Worm (Caenorhabditis elegans): ENCODE data around the gene mrps-26.
A peak's percentile ranks its signal among the peaks of the same experiment; 100 is the strongest.

mrps-26 gene

DNA sequence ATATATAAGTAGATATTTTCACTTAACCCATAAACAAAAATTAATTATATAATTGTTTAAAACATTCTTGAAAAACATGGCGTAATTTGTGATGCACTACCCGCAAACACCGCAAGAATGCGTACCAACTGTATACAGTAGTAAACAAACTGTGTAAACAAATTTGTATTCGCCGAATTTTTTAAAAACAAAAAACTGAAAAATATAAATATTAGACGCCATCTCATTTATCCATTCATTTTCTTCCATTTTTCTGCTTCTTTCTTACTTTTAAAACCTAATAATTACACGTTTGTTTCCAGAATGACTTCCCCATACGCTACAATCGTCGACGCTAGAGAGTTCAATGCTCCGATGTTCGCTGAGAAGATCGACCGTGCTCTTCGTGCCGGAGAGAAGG lies 9.1 kb upstream of the mrps-26 start, which contains the start of gene nex-1:
TSS of gene nex-1 (plus strand) at position 301 of the 400 bp plus-strand sequence.
- TF ChIP-seq flt-1 (GFP tag; IDR thresholded peaks at IDR 0.05) (no peak), pes-1 (GFP tag; IDR thresholded peaks at IDR 0.05) (no peak), ceh-13 (GFP tag; optimal IDR thresholded peaks at IDR 0.05) (no peak), hmg-4 (GFP tag; optimal IDR thresholded peaks at IDR 0.05) (no peak), tbx-37 (GFP tag; conservative IDR thresholded peaks at IDR 0.05) (no peak), ets-7 (tag; optimal IDR thresholded peaks at IDR 0.05) (no peak), F13C5.2 (tag; optimal IDR thresholded peaks at IDR 0.05) (no peak), scrt-1 (GFP tag; IDR thresholded peaks at IDR 0.05) (no peak), aly-1 (tag; optimal IDR thresholded peaks at IDR 0.05) (no peak), hnd-1 (tag; optimal IDR thresholded peaks at IDR 0.05) (no peak), B0310.2 (tag; optimal IDR thresholded peaks at IDR 0.05) (no peak), ama-1 (optimal IDR thresholded peaks at IDR 0.05) (no peak), tbx-11 (GFP tag; IDR thresholded peaks at IDR 0.05) (no peak)

DNA sequence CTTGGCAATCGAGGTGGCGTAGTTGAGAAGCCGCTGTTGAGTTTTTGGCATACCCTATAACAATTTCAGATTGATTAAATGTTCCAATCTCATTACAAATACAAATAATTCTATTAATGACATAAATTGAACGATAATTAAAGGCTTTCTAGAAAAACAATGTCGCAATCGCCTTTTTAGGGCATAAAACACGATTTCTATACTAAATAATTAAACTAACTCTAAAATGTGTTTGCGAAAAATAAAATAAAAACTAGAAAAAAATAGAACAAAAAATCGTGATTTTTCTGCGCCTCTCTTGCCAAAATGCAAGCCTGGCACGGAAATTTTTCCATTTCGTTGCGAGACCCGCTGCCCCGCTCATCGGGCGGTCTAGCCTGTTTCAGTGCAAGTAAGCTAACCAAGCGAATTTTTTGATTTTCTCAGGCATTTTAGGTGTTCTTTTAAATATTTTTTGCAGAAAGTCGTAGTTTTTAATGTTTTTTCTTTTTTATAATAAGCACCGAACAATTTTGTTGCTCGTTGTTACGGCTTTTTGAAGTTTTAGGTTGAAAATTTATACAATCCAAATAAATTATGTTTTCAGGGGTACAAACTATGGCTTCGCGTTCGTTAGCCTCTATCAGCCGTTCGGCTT lies 6.5 kb upstream of the mrps-26 start, which contains the start of the genes C34E10.12, C34E10.10 and atp-2:
TSS of gene C34E10.12 (minus strand) at position 51 of the 637 bp plus-strand sequence.
TSS of gene C34E10.10 (minus strand) at position 54 of the 637 bp plus-strand sequence.
TSS of gene atp-2 (plus strand) at position 587 of the 637 bp plus-strand sequence.
- TF ChIP-seq tbx-37 (GFP tag; conservative IDR thresholded peaks at IDR 0.05) (no peak), ama-1 (optimal IDR thresholded peaks at IDR 0.05) (no peak), hmg-4 (GFP tag; optimal IDR thresholded peaks at IDR 0.05) (peak; percentile 14), pes-1 (GFP tag; IDR thresholded peaks at IDR 0.05) (peak; percentile 51; the same call in 1 of the 2 replicates), hmbx-1 (tag; optimal IDR thresholded peaks at IDR 0.05) (no peak), sea-1 (GFP tag; conservative IDR thresholded peaks at IDR 0.05) (no peak), F13C5.2 (tag; optimal IDR thresholded peaks at IDR 0.05) (peak; percentile 75), tbx-11 (GFP tag; IDR thresholded peaks at IDR 0.05) (no peak), aly-1 (tag; optimal IDR thresholded peaks at IDR 0.05) (no peak), ceh-13 (GFP tag; optimal IDR thresholded peaks at IDR 0.05) (no peak), scrt-1 (GFP tag; IDR thresholded peaks at IDR 0.05) (no peak), tra-4 (tag; optimal IDR thresholded peaks at IDR 0.05) (no peak), hnd-1 (tag; optimal IDR thresholded peaks at IDR 0.05) (no peak), ets-7 (tag; optimal IDR thresholded peaks at IDR 0.05) (no peak), ceh-36 (tag; optimal IDR thresholded peaks at IDR 0.05) (no peak), B0310.2 (tag; optimal IDR thresholded peaks at IDR 0.05) (no peak), flt-1 (GFP tag; IDR thresholded peaks at IDR 0.05) (no peak)

DNA sequence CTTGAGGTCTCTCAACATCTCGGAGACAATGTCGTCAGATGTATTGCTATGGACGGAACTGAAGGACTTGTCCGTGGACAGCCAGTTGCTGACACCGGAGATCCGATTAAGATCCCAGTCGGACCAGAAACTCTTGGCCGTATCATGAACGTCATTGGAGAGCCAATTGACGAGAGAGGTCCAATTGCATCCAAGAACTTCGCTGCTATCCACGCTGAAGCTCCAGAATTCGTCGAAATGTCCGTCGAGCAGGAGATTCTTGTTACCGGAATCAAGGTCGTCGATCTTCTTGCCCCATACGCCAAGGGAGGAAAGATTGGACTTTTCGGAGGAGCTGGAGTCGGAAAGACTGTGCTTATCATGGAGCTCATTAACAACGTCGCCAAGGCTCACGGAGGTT lies 5.6 kb upstream of the mrps-26 start:
- no peak for TF ChIP-seq tbx-37 (GFP tag; conservative IDR thresholded peaks at IDR 0.05)
- TF ChIP-seq scrt-1 (GFP tag; IDR thresholded peaks at IDR 0.05) = no peak
- no peak for TF ChIP-seq ceh-36 (tag; optimal IDR thresholded peaks at IDR 0.05)

ce11 chrIII:5229511-5230250 lies 4.7 kb upstream of the mrps-26 start:
- TF ChIP-seq tbx-11 (GFP tag; IDR thresholded peaks at IDR 0.05) = no peak
- TF ChIP-seq tra-4 (tag; optimal IDR thresholded peaks at IDR 0.05) = no peak
- TF ChIP-seq ceh-13 (GFP tag; optimal IDR thresholded peaks at IDR 0.05) = no peak
- TF ChIP-seq scrt-1 (GFP tag; IDR thresholded peaks at IDR 0.05) = no peak
- TF ChIP-seq aly-1 (tag; optimal IDR thresholded peaks at IDR 0.05) = no peak
- no peak for TF ChIP-seq F13C5.2 (tag; optimal IDR thresholded peaks at IDR 0.05)
- TF ChIP-seq flt-1 (GFP tag; IDR thresholded peaks at IDR 0.05) = no peak
- TF ChIP-seq tbx-37 (GFP tag; conservative IDR thresholded peaks at IDR 0.05) = no peak
- TF ChIP-seq hmbx-1 (tag; optimal IDR thresholded peaks at IDR 0.05) = no peak
- TF ChIP-seq pes-1 (GFP tag; IDR thresholded peaks at IDR 0.05) = no peak
- no peak for TF ChIP-seq ets-7 (tag; optimal IDR thresholded peaks at IDR 0.05)
- no peak for TF ChIP-seq ama-1 (optimal IDR thresholded peaks at IDR 0.05)
- no peak for TF ChIP-seq hnd-1 (tag; optimal IDR thresholded peaks at IDR 0.05)
- TF ChIP-seq ceh-36 (tag; optimal IDR thresholded peaks at IDR 0.05) = no peak
- no peak for TF ChIP-seq B0310.2 (tag; optimal IDR thresholded peaks at IDR 0.05)
- no peak for TF ChIP-seq sea-1 (GFP tag; conservative IDR thresholded peaks at IDR 0.05)
- TF ChIP-seq hmg-4 (GFP tag; optimal IDR thresholded peaks at IDR 0.05) = no peak

DNA sequence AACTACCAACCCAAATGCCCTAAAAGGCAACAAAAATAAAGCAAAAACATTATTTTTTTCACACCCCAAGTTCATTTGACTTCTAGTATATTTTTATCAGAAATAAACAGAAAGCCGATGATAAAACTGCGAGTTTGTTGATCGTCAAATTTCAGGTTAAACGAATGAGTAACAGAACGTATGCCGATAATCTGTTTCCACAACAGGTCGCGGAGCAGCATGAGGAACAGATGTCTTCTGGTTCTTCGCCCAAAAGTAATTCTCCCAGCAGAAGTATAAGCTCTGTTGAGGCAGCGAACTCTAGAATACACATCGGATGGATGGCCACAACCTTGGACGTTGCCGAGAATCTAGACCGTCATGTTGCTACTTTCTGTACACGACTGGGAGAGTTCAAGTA lies 4.0 kb upstream of the mrps-26 start, which contains the start of gene prmt-5:
TSS of gene prmt-5 (plus strand) at position 141 of the 400 bp plus-strand sequence.
- TF ChIP-seq scrt-1 (GFP tag; IDR thresholded peaks at IDR 0.05) = no peak
- TF ChIP-seq pes-1 (GFP tag; IDR thresholded peaks at IDR 0.05) = no peak
- no peak for TF ChIP-seq ceh-13 (GFP tag; optimal IDR thresholded peaks at IDR 0.05)
- no peak for TF ChIP-seq hmbx-1 (tag; optimal IDR thresholded peaks at IDR 0.05)
- TF ChIP-seq tra-4 (tag; optimal IDR thresholded peaks at IDR 0.05) = no peak

DNA sequence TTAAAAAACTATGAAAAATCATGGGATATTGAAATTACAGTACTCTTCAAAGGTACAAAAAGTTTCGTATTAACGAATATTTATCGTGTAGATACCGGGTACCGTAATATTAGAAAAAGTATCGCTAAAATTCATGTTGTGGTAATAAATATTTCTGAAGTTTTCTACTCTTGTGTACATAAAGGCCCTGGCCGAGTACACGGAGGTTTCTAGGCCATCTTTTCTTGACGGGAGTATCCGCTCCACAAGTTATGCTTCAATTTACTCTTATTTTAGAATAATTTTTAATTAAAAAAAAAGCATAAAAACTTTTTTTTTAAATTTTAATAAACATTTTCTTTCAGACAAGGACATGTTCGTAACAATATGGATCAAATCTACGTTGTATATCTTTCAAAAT lies 1.3 kb upstream of the mrps-26 start:
- no peak for TF ChIP-seq tra-4 (tag; optimal IDR thresholded peaks at IDR 0.05)
- no peak for TF ChIP-seq F13C5.2 (tag; optimal IDR thresholded peaks at IDR 0.05)
- no peak for TF ChIP-seq aly-1 (tag; optimal IDR thresholded peaks at IDR 0.05)
- TF ChIP-seq B0310.2 (tag; optimal IDR thresholded peaks at IDR 0.05) = no peak
- no peak for TF ChIP-seq ceh-36 (tag; optimal IDR thresholded peaks at IDR 0.05)
- no peak for TF ChIP-seq pes-1 (GFP tag; IDR thresholded peaks at IDR 0.05)
- TF ChIP-seq ama-1 (optimal IDR thresholded peaks at IDR 0.05) = no peak
- TF ChIP-seq ets-7 (tag; optimal IDR thresholded peaks at IDR 0.05) = no peak
- TF ChIP-seq sea-1 (GFP tag; conservative IDR thresholded peaks at IDR 0.05) = no peak
- no peak for TF ChIP-seq hmg-4 (GFP tag; optimal IDR thresholded peaks at IDR 0.05)

- TF ChIP-seq hmg-4 (GFP tag; optimal IDR thresholded peaks at IDR 0.05) = no peak
Measured at ce11 chrIII:5236104-5236503, 1.7 kb downstream of the mrps-26 start, which contains the start of gene prx-10. Gene prx-10 (plus strand): TSS chrIII:5236404.
